Worm (Caenorhabditis elegans): ENCODE measurements around the gene F09E5.3.

DNA sequence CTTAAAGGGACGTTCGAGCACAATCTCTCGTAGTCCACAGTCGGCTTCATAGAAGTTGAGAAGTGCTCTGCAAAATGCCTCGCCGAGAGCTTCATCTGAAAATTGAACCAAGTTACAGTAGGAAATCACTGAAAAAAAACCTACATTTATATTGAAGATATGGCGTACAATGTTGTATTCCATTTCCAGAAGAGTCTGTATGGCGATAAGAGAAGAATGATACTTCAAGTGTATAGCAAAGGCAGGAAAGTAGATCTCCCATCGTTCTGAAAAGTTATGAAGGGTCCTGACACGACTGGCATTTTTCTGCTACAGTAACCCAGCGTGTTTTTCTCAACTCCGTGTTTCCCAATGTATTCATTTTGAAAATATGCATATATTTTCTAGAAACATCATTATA, 10.5 kb downstream of the F09E5.3 start:
- TF ChIP-seq dao-5 (tag; optimal IDR thresholded peaks at IDR 0.05) (no peak), him-1 (tag; optimal IDR thresholded peaks at IDR 0.05) (no peak), W03F9.2 (tag; optimal IDR thresholded peaks at IDR 0.05) (no peak)

Measured in whole organism, L4/young adult.